Worm (Caenorhabditis elegans) whole organism, early embryonic: ENCODE data around the gene M03B6.5.

Experiments used
- ama-1 ChIP-seq: fragments of 150-350 bp; optimal IDR thresholded peaks from 2 replicates; lab custom pipeline; 2014
- ceh-36 ChIP-seq: sonication (generic microtip); optimal IDR thresholded peaks from 2 replicates; lab custom pipeline; 2016; ENCODE audit warnings: missing genetic modification characterization, inconsistent platforms, missing compliant biosample characterization
- ets-7 ChIP-seq: sonication (generic microtip); optimal IDR thresholded peaks from 2 replicates; lab custom pipeline; 2016; ENCODE audit warnings: missing genotype, missing genetic modification characterization, missing compliant biosample characterization
- flt-1 ChIP-seq: fragments of 200-800 bp; sonication (Bioruptor generic); IDR thresholded peaks from 2 replicates; pipeline ENCODE4 v1.3.6; 2022; ENCODE audit warnings: missing genetic modification characterization, missing compliant biosample characterization
- sea-1 ChIP-seq: fragments of 200-800 bp; sonication (Bioruptor generic); conservative IDR thresholded peaks from 2 replicates; pipeline ENCODE4 v1.3.6; 2022; ENCODE audit warnings: missing genetic modification characterization, missing compliant biosample characterization
- tbx-11 ChIP-seq: fragments of 200-800 bp; sonication (Bioruptor generic); IDR thresholded peaks from 2 replicates; pipeline ENCODE4 v1.3.6; 2022; ENCODE audit warnings: missing genetic modification characterization, missing compliant biosample characterization
- tra-4 ChIP-seq: sonication (generic microtip); optimal IDR thresholded peaks from 2 replicates; lab custom pipeline; 2017; ENCODE audit warnings: missing genetic modification characterization, missing compliant biosample characterization

ce11 chrX:13818791-13819190 lies 25.0 kb upstream of the M03B6.5 start:
- TF ChIP-seq tra-4 (tag; lab: Kevin White, UChicago) (no peak), sea-1 (GFP tag; lab: Robert Waterston, UW) (no peak), ceh-36 (tag; lab: Kevin White, UChicago) (no peak), tbx-11 (GFP tag; lab: Robert Waterston, UW) (no peak), ama-1 (lab: Kevin White, UChicago) (no peak), flt-1 (GFP tag; lab: Robert Waterston, UW) (no peak), ets-7 (no peak)
